Worm (Caenorhabditis elegans) whole organism, young adult: ENCODE measurements around the gene oac-1.
A peak's percentile ranks its signal among the peaks of the same experiment; 100 is the strongest.

ENCODE experiments used
- B0019.2 ChIP-seq: fragments of 200-800 bp; sonication (Bioruptor generic); conservative IDR thresholded peaks from 2 replicates; pipeline ENCODE4 v1.3.6; 2022; ENCODE audit warnings: missing genetic modification reagents, missing genetic modification characterization, missing compliant biosample characterization
- C17E4.6 ChIP-seq: fragments of 200-800 bp; sonication (Bioruptor generic); IDR thresholded peaks from 2 replicates; pipeline ENCODE4 v1.3.6; 2022; ENCODE audit warnings: missing genetic modification reagents, missing genetic modification characterization, missing compliant biosample characterization
- D2030.7 ChIP-seq: fragments of 200-800 bp; sonication (Bioruptor generic); IDR thresholded peaks from 2 replicates; pipeline ENCODE4 v1.3.6; 2022; ENCODE audit warnings: missing genetic modification reagents, missing genetic modification characterization, missing compliant biosample characterization
- F10E7.11 ChIP-seq: sonication (generic microtip); optimal IDR thresholded peaks from 2 replicates; lab custom pipeline; 2017; ENCODE audit warnings: mild to moderate bottlenecking, missing genetic modification characterization, moderate library complexity, missing compliant biosample characterization
- F22D6.2 ChIP-seq: sonication (generic microtip); optimal IDR thresholded peaks from 2 replicates; lab custom pipeline; 2016; ENCODE audit warnings: mild to moderate bottlenecking, missing genetic modification characterization, missing compliant biosample characterization
- F33H1.4 ChIP-seq: fragments of 200-800 bp; sonication (Bioruptor generic); IDR thresholded peaks from 2 replicates; pipeline ENCODE4 v1.3.6; 2022; ENCODE audit warnings: missing genetic modification reagents, missing genetic modification characterization, missing compliant biosample characterization
- F37B4.10 ChIP-seq: fragments of 200-800 bp; sonication (Bioruptor generic); IDR thresholded peaks from 2 replicates; pipeline ENCODE4 v1.3.6; 2022; ENCODE audit warnings: missing genetic modification characterization, missing compliant biosample characterization
- K12H6.12 ChIP-seq: fragments of 200-800 bp; sonication (Bioruptor generic); optimal IDR thresholded peaks from 2 replicates; lab custom pipeline; 2018; ENCODE audit warnings: mild to moderate bottlenecking, missing genetic modification characterization, missing compliant biosample characterization
- Y53G8AR.9 ChIP-seq: fragments of 200-800 bp; sonication (Bioruptor generic); conservative IDR thresholded peaks from 2 replicates; pipeline ENCODE4 v1.3.6; 2022; ENCODE audit warnings: missing genetic modification reagents, missing genetic modification characterization, missing compliant biosample characterization
- Y95B8A.8 ChIP-seq: fragments of 200-800 bp; sonication (Bioruptor generic); IDR thresholded peaks from 2 replicates; pipeline ENCODE4 v1.3.6; 2022; ENCODE audit warnings: missing genetic modification reagents, missing genetic modification characterization, missing compliant biosample characterization
- ZK185.1 ChIP-seq: sonication (generic microtip); optimal IDR thresholded peaks from 2 replicates; lab custom pipeline; 2016; ENCODE audit warnings: mild to moderate bottlenecking, missing genetic modification characterization, missing compliant biosample characterization; ENCODE audit not compliant: poor library complexity, severe bottlenecking
- ama-1 ChIP-seq, 3 experiments: fragments of 150-350 bp in 1 of 3; sonication (generic microtip) in 2 of 3; optimal IDR thresholded peaks; 2 replicates each; lab custom pipeline; 2014 to 2018; ENCODE audit warnings: missing biosample characterization in 2 of 3, missing genetic modification characterization in 2 of 3, missing genetic modification reagents in 2 of 3
- aptf-2 ChIP-seq: fragments of 200-800 bp; sonication (Bioruptor generic); conservative IDR thresholded peaks from 2 replicates; pipeline ENCODE4 v1.3.6; 2022; ENCODE audit warnings: missing genetic modification reagents, missing genetic modification characterization, missing compliant biosample characterization
- bed-1 ChIP-seq: fragments of 200-800 bp; sonication (Bioruptor generic); IDR thresholded peaks from 2 replicates; pipeline ENCODE4 v1.3.6; 2022; ENCODE audit warnings: missing genetic modification reagents, missing genetic modification characterization, missing compliant biosample characterization
- bed-2 ChIP-seq: fragments of 200-800 bp; sonication (Bioruptor generic); IDR thresholded peaks from 2 replicates; pipeline ENCODE4 v1.3.6; 2022; ENCODE audit warnings: missing genetic modification reagents, missing genetic modification characterization, missing compliant biosample characterization
- ccch-3 ChIP-seq: fragments of 200-800 bp; sonication (Bioruptor generic); optimal IDR thresholded peaks from 2 replicates; lab custom pipeline; 2018; ENCODE audit warnings: mild to moderate bottlenecking, missing genetic modification characterization, missing compliant biosample characterization
- cebp-2 ChIP-seq: fragments of 200-800 bp; sonication (Bioruptor generic); IDR thresholded peaks from 2 replicates; pipeline ENCODE4 v1.3.6; 2022; ENCODE audit warnings: missing genetic modification characterization, missing compliant biosample characterization
- ceh-79 ChIP-seq: sonication (generic microtip); optimal IDR thresholded peaks from 2 replicates; lab custom pipeline; 2017; ENCODE audit warnings: mild to moderate bottlenecking, missing genetic modification characterization, missing compliant biosample characterization
- dpl-1 ChIP-seq: fragments of 150-350 bp; optimal IDR thresholded peaks from 2 replicates; lab custom pipeline; 2014; ENCODE audit warnings: missing biosample characterization, missing genetic modification reagents, missing genetic modification characterization
- efl-1 ChIP-seq: fragments of 150-350 bp; optimal IDR thresholded peaks from 2 replicates; lab custom pipeline; 2014; ENCODE audit warnings: missing biosample characterization, missing genetic modification reagents, missing genetic modification characterization
- egrh-3 ChIP-seq: fragments of 200-800 bp; sonication (Bioruptor generic); IDR thresholded peaks from 2 replicates; pipeline ENCODE4 v1.3.6; 2022; ENCODE audit warnings: missing genetic modification reagents, missing genetic modification characterization, missing compliant biosample characterization
- hlh-26 ChIP-seq: fragments of 200-800 bp; sonication (Bioruptor generic); conservative IDR thresholded peaks from 2 replicates; pipeline ENCODE4 v1.3.6; 2022; ENCODE audit warnings: missing genetic modification reagents, missing genetic modification characterization, missing compliant biosample characterization
- hmg-1.2 ChIP-seq: fragments of 200-800 bp; sonication (Bioruptor generic); IDR thresholded peaks from 2 replicates; pipeline ENCODE4 v1.3.6; 2022; ENCODE audit warnings: missing genetic modification reagents, missing genetic modification characterization, missing compliant biosample characterization
- lag-1 ChIP-seq: fragments of 200-800 bp; sonication (Bioruptor generic); IDR thresholded peaks from 2 replicates; pipeline ENCODE4 v1.3.6; 2022; ENCODE audit warnings: missing genetic modification reagents, missing genetic modification characterization, missing compliant biosample characterization
- let-526 ChIP-seq: fragments of 200-800 bp; sonication (Bioruptor generic); IDR thresholded peaks from 2 replicates; pipeline ENCODE4 v1.3.6; 2022; ENCODE audit warnings: missing genetic modification reagents, missing genetic modification characterization, missing compliant biosample characterization
- lin-35 ChIP-seq, 3 experiments: fragments of 150-350 bp in 2 of 3; sonication (generic microtip) in 1 of 3; optimal IDR thresholded peaks; 2 replicates each; lab custom pipeline; 2014 to 2018; ENCODE audit warnings: missing biosample characterization in 3 of 3, missing genetic modification characterization in 3 of 3, missing genetic modification reagents in 3 of 3
- lin-40 ChIP-seq: sonication (generic microtip); optimal IDR thresholded peaks from 2 replicates; lab custom pipeline; 2016; ENCODE audit warnings: missing genetic modification characterization, mild to moderate bottlenecking, missing compliant biosample characterization, missing genotype, missing genetic modification reagents
- mcd-1 ChIP-seq: fragments of 200-800 bp; sonication (Bioruptor generic); IDR thresholded peaks from 2 replicates; pipeline ENCODE4 v1.3.6; 2022; ENCODE audit warnings: missing genetic modification reagents, missing genetic modification characterization, missing compliant biosample characterization
- nfya-2 ChIP-seq: fragments of 200-800 bp; sonication (Bioruptor generic); IDR thresholded peaks from 2 replicates; pipeline ENCODE4 v1.3.6; 2022; ENCODE audit warnings: missing genetic modification reagents, missing genetic modification characterization, missing compliant biosample characterization
- nfyb-1 ChIP-seq: fragments of 200-800 bp; sonication (Bioruptor generic); IDR thresholded peaks from 2 replicates; pipeline ENCODE4 v1.3.6; 2022; ENCODE audit warnings: missing genetic modification reagents, missing genetic modification characterization, missing compliant biosample characterization
- nhr-27 ChIP-seq: fragments of 200-800 bp; sonication (Bioruptor generic); optimal IDR thresholded peaks from 2 replicates; lab custom pipeline; 2018; ENCODE audit warnings: mild to moderate bottlenecking, missing genetic modification characterization, moderate library complexity, missing compliant biosample characterization
- nhr-90 ChIP-seq: sonication (generic microtip); optimal IDR thresholded peaks from 2 replicates; lab custom pipeline; 2016; ENCODE audit warnings: missing genotype, mild to moderate bottlenecking, missing genetic modification characterization, missing compliant biosample characterization
- rec-8 ChIP-seq, 2 experiments: sonication (generic microtip); optimal IDR thresholded peaks; 2 replicates each; lab custom pipeline; 2016; ENCODE audit warnings: mild to moderate bottlenecking in 2 of 2, missing genetic modification characterization in 2 of 2, missing genetic modification reagents in 2 of 2, missing genotype in 2 of 2, missing biosample characterization in 1 of 2, missing compliant biosample characterization in 1 of 2, moderate library complexity in 1 of 2
- rpc-1 ChIP-seq, 2 experiments: fragments of 150-350 bp in 1 of 2; sonication (generic microtip) in 1 of 2; optimal IDR thresholded peaks; 2 replicates each; lab custom pipeline; 2014 to 2018; ENCODE audit warnings: missing biosample characterization in 1 of 2, missing genetic modification characterization in 1 of 2, missing genetic modification reagents in 1 of 2, missing genotype in 1 of 2
- snpc-3.4 ChIP-seq: sonication (generic microtip); optimal IDR thresholded peaks from 2 replicates; lab custom pipeline; 2017; ENCODE audit warnings: missing genetic modification characterization, mild to moderate bottlenecking, missing compliant biosample characterization, antibody characterized with exemption, moderate library complexity, missing genotype, missing genetic modification reagents
- tbp1 ChIP-seq: fragments of 200-800 bp; sonication (Bioruptor generic); optimal IDR thresholded peaks from 2 replicates; lab custom pipeline; 2018; ENCODE audit warnings: mild to moderate bottlenecking, missing genetic modification characterization, missing compliant biosample characterization
- xnd-1 ChIP-seq: sonication (generic microtip); optimal IDR thresholded peaks from 2 replicates; lab custom pipeline; 2016; ENCODE audit warnings: missing genotype, missing genetic modification reagents, missing genetic modification characterization, missing compliant biosample characterization
- ztf-3 ChIP-seq: fragments of 200-800 bp; sonication (Bioruptor generic); optimal IDR thresholded peaks from 2 replicates; lab custom pipeline; 2018; ENCODE audit warnings: mild to moderate bottlenecking, missing genetic modification characterization, missing compliant biosample characterization

The oac-1 gene

ce11 chrV:19521351-19522278 lies 34.2 kb downstream of the oac-1 start (continued):
- TF ChIP-seq egrh-3 (no peak), ccch-3 (no peak), nhr-27 (tag; lab: Kevin White, UChicago) (no peak), rpc-1 (optimal IDR thresholded peaks at IDR 0.05; lab: Kevin White, UChicago) (peak; percentile 37), rpc-1 (tag; optimal IDR thresholded peaks at IDR 0.05; lab: Kevin White, UChicago) (peak; percentile 67), hlh-26 (GFP tag; lab: Robert Waterston, UW) (no peak), cebp-2 (GFP tag; lab: Robert Waterston, UW) (peak; percentile 63), F37B4.10 (no peak), nfyb-1 (0 out of 2 replicates have a peak, but pooled peaks have one; percentile 53), tbp1 (GFP tag; lab: Kevin White, UChicago) (peak; percentile 74), snpc-3.4 (tag; lab: Kevin White, UChicago) (no peak), hmg-1.2 (GFP tag; lab: Robert Waterston, UW) (peak; percentile 34; the same call in 1 of the 2 replicates), B0019.2 (GFP tag; lab: Robert Waterston, UW) (no peak), efl-1 (GFP tag; lab: Kevin White, UChicago) (no peak), bed-2 (no peak), xnd-1 (tag; lab: Kevin White, UChicago) (no peak), dpl-1 (GFP tag; lab: Kevin White, UChicago) (no peak), let-526 (GFP tag; lab: Robert Waterston, UW) (no peak), ceh-79 (tag; lab: Kevin White, UChicago) (no peak), aptf-2 (GFP tag; lab: Robert Waterston, UW) (no peak), ztf-3 (GFP tag; lab: Kevin White, UChicago) (no peak), bed-1 (no peak)

DNA sequence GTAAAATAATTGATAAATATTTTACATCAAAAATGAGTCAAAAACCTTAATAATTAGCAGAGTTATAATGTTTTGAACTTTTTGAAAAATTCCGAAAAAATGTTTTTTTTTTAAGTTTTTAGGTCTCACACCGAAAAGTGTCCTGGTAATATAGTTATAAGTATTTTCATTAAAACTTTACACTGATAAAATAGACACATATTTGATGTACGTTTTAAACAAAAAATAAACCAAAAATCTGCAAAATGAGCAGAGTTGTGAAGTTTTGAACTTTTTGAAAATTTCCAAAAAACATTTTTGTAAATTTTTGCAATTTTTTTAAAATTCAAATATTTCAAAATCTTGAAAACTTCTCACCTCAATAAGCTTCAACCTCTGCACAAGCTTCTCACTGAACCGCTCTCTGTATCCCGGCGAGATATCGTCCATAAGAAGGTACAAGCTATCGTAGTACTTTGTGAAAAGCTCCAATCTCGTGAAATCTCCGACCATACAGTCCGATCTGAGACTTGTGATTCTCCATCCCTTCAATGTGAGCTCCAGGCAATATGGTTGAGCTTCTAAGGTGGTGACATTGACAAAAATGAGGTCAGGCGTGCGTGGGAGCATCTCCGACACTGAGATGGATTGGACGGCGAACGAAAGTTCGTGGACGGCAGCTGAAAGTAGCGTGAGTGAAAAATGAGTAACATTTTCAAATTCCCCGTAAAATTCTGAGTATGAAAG lies 35.0 kb downstream of the oac-1 start:
- TF ChIP-seq Y53G8AR.9 (0 out of 2 replicates have a peak, but pooled peaks have one; percentile 12), lag-1 (no peak), K12H6.12 (no peak), lin-40 (tag; lab: Kevin White, UChicago) (no peak), F10E7.11 (tag; lab: Kevin White, UChicago) (no peak), F33H1.4 (GFP tag; lab: Robert Waterston, UW) (no peak), mcd-1 (GFP tag; lab: Robert Waterston, UW) (no peak), lin-35 (GFP tag; optimal IDR thresholded peaks at IDR 0.05; lab: Kevin White, UChicago) (peak in 1 of 3 experiments; percentile 5), efl-1 (GFP tag; lab: Kevin White, UChicago) (no peak), rpc-1 (optimal IDR thresholded peaks at IDR 0.05; lab: Kevin White, UChicago) (no peak), rpc-1 (tag; optimal IDR thresholded peaks at IDR 0.05; lab: Kevin White, UChicago) (no peak), Y95B8A.8 (no peak), rec-8 (tag; optimal IDR thresholded peaks at IDR 0.05; lab: Kevin White, UChicago) (no peak), nhr-90 (tag; lab: Kevin White, UChicago) (no peak), ZK185.1 (no peak), dpl-1 (GFP tag; lab: Kevin White, UChicago) (no peak), C17E4.6 (GFP tag; lab: Robert Waterston, UW) (no peak), F22D6.2 (tag; lab: Kevin White, UChicago) (no peak), ama-1 (optimal IDR thresholded peaks at IDR 0.05; lab: Kevin White, UChicago) (peak; percentile 73), ama-1 (GFP tag; optimal IDR thresholded peaks at IDR 0.05; lab: Kevin White, UChicago) (no peak), nfya-2 (GFP tag; lab: Robert Waterston, UW) (no peak), hlh-26 (GFP tag; lab: Robert Waterston, UW) (no peak), D2030.7 (GFP tag; lab: Robert Waterston, UW) (no peak)
